Worm (Caenorhabditis elegans): ENCODE measurements around the gene dmsr-12.

The dmsr-12 gene

DNA sequence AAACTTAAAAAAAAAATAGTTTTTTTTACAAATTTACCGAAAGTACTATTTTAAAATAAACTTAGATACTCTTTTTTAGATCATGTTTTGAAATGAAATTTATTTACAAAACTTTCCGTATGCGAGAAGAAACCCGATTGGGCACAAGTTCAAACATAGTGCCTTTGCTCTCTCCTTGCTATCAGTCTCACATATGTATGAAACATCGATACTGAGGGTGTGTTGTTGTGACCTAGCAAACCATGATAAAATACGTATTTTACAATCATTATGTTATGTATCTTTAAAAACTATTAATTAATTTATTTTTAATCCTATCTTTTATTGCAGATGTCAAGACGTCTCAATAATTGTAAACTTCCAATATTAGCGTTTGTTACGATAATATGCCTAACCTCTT, 3.9 kb upstream of the dmsr-12 start:
- TF ChIP-seq grh-1 (GFP tag; IDR thresholded peaks at IDR 0.05), result no peak
- TF ChIP-seq nhr-84 (tag; optimal IDR thresholded peaks at IDR 0.05), result no peak
- no peak for TF ChIP-seq snu-23 (GFP tag; optimal IDR thresholded peaks at IDR 0.05)
- peak; percentile 32 for TF ChIP-seq elt-2 (tag; optimal IDR thresholded peaks at IDR 0.05)
- no peak for TF ChIP-seq lir-3 (tag; optimal IDR thresholded peaks at IDR 0.05; ENCODE audit: poor library complexity)
- TF ChIP-seq lin-35 (GFP tag; optimal IDR thresholded peaks at IDR 0.05), result no peak

DNA sequence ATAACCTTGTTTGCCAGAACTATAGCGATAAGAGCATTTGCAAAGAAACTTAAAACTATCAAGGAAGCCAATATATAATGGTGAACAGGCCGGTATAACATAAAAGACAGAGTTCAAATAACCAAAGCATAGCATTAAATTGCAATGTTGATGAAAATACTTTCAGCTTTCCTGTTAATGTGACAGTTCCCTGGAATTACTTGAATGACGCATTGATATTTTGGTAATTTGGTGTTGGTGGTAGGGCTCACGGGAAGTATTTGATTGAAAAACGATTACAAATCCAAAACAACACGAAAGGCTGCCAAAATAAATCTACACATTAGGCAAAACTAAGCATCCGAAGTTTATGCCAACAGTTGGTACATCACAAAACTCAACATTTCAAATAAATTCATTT, 2.7 kb upstream of the dmsr-12 start, which contains the start of gene dmsr-16:
TSS of gene dmsr-16 (minus strand) at position 101 of the 400 bp plus-strand sequence.
- TF ChIP-seq sox-4 (tag; optimal IDR thresholded peaks at IDR 0.05) (no peak), ces-1 (GFP tag; optimal IDR thresholded peaks at IDR 0.05) (no peak), dpl-1 (GFP tag; optimal IDR thresholded peaks at IDR 0.05) (no peak), swsn-7 (tag; optimal IDR thresholded peaks at IDR 0.05) (no peak), lin-15B (tag; optimal IDR thresholded peaks at IDR 0.05) (no peak), lin-14 (GFP tag; optimal IDR thresholded peaks at IDR 0.05) (no peak), tlp-1 (tag; optimal IDR thresholded peaks at IDR 0.05) (no peak), fos-1 (tag; optimal IDR thresholded peaks at IDR 0.05) (no peak), ceh-82 (tag; optimal IDR thresholded peaks at IDR 0.05) (no peak), unc-98 (GFP tag; IDR thresholded peaks at IDR 0.05) (no peak), ceh-8 (GFP tag; optimal IDR thresholded peaks at IDR 0.05) (no peak), unc-62 (GFP tag; optimal IDR thresholded peaks at IDR 0.05) (no peak)

DNA sequence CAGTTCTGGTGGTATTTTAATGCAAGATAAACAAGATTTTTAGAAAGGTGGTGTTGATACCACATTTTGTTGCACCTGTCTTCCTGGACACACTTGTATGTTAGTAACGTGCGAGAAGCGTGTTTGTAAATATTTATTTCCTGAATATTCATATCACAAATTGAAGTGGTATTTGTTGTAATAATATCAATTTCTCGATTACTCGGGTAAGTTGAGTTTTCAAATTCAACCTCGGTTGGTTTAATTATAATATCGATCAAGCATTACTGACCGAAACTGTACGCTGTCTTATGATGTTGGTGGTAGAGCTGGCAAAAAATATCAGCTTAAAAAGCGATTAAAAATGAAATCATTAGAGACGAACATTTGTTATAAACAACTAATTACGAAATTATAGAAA, 2.2 kb downstream of the dmsr-12 start, which contains the start of gene dmsr-11:
TSS of gene dmsr-11 (minus strand) at position 101 of the 400 bp plus-strand sequence.
- TF ChIP-seq fkh-8 (tag; optimal IDR thresholded peaks at IDR 0.05), result no peak
- TF ChIP-seq nhr-90 (tag; optimal IDR thresholded peaks at IDR 0.05; ENCODE audit: poor library complexity), result no peak
- TF ChIP-seq egl-27 (tag; optimal IDR thresholded peaks at IDR 0.05), result no peak
- no peak for TF ChIP-seq nhr-77 (tag; optimal IDR thresholded peaks at IDR 0.05)
- no peak for TF ChIP-seq unc-130 (tag; optimal IDR thresholded peaks at IDR 0.05)
- TF ChIP-seq snpc-4 (tag; optimal IDR thresholded peaks at IDR 0.05), result no peak
- TF ChIP-seq fkh-4 (tag; optimal IDR thresholded peaks at IDR 0.05; ENCODE audit: borderline replicate concordance), result no peak
- TF ChIP-seq ceh-8 (GFP tag; optimal IDR thresholded peaks at IDR 0.05), result no peak
- TF ChIP-seq ceh-82 (tag; optimal IDR thresholded peaks at IDR 0.05), result no peak
- no peak for TF ChIP-seq jun-1 (tag; optimal IDR thresholded peaks at IDR 0.05)
- TF ChIP-seq sptf-1 (tag; optimal IDR thresholded peaks at IDR 0.05), result no peak
- no peak for TF ChIP-seq ceh-90 (tag; optimal IDR thresholded peaks at IDR 0.05)
- no peak for TF ChIP-seq nhr-20 (tag; optimal IDR thresholded peaks at IDR 0.05)
- TF ChIP-seq lin-35 (GFP tag; optimal IDR thresholded peaks at IDR 0.05), result no peak
- no peak for TF ChIP-seq C04F5.9 (tag; optimal IDR thresholded peaks at IDR 0.05)

DNA sequence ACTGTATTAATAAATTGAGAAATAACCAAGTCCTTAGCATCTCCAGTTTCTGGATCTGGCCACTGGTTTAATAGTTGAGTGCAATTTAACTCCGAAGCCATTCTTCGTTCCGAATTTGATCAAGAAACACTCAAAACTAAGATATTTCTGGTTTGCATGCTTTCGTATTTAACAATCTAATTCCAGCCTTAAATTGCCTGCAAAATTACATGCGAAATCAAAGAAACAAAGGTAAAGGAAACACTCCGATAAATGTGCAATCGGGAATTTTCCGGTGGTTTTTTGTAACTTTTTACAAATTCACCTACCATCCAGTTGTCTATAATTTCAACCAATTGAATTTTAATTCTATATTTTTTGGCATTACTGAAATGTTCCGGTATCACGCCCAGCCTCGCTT, 4.4 kb downstream of the dmsr-12 start, which contains the start of gene dmsr-10:
TSS of gene dmsr-10 (minus strand) at position 101 of the 400 bp plus-strand sequence.
- TF ChIP-seq efl-1 (optimal IDR thresholded peaks at IDR 0.05) (no peak), efl-1 (GFP tag; optimal IDR thresholded peaks at IDR 0.05 in 1 of 2) (peak in 1 of 2 experiments; percentile 71), ceh-88 (GFP tag; IDR thresholded peaks at IDR 0.05) (no peak)

DNA sequence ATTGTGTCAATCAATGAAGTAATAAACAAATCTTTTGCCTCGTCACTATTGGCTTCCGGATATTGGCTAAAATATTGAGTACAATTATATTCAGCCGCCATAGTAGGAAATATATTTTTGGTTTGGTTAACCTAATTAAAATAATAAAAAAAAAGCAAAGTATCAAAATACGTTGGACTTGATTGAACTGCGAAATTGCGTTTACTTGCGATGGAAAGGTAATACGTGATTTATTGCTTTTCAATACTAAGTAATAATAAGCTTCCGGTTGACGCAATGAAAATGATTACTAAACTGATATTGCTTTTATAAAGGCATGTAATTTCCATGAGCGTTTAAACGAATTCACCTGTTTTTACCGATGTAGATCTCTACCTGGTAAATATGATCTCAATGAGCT, 6.7 kb downstream of the dmsr-12 start, which contains the start of gene dmsr-9:
TSS of gene dmsr-9 (minus strand) at position 101 of the 400 bp plus-strand sequence.
- TF ChIP-seq fkh-8 (tag; optimal IDR thresholded peaks at IDR 0.05), result peak; percentile 30
- TF ChIP-seq pag-3 (tag; optimal IDR thresholded peaks at IDR 0.05; ENCODE audit: borderline replicate concordance, insufficient read depth), result no peak
